Fruit fly (Drosophila melanogaster) whole organism, prepupa: ENCODE measurements around the gene CG46270.

Source experiments
- CG6808 ChIP-seq: fragments of 200-800 bp; sonication (Bioruptor generic); optimal IDR thresholded peaks from 3 replicates; lab custom pipeline; 2017; ENCODE audit warnings: missing biosample characterization, missing genetic modification characterization, mild to moderate bottlenecking, moderate library complexity, missing genetic modification reagents
- Eip75B ChIP-seq: fragments of 200-800 bp; sonication (Bioruptor generic); optimal IDR thresholded peaks from 3 replicates; lab custom pipeline; 2016; ENCODE audit warnings: missing biosample characterization, missing genetic modification characterization
- Sox15 ChIP-seq: fragments of 200-800 bp; sonication (Bioruptor generic); optimal IDR thresholded peaks from 3 replicates; lab custom pipeline; 2016; ENCODE audit warnings: missing biosample characterization, missing genetic modification characterization

- peak; percentile 19 for TF ChIP-seq CG6808 (GFP tag; lab: Kevin White, UChicago)
- no peak for TF ChIP-seq Eip75B (GFP tag; lab: Kevin White, UChicago)
- no peak for TF ChIP-seq Sox15 (GFP tag; lab: Kevin White, UChicago)
Measured at dm6 chr3R:10471753-10472152, 43.5 kb upstream of the CG46270 start.
